Worm (Caenorhabditis elegans): Measurements from ENCODE around the gene C29F7.1.

Gene C29F7.1

ce11 chrX:13442446-13442845, 32.7 kb downstream of the C29F7.1 start (continued):
- TF ChIP-seq mep-1 (tag; optimal IDR thresholded peaks at IDR 0.05) (no peak), D1046.2 (GFP tag; IDR thresholded peaks at IDR 0.05) (0 out of 2 replicates have a peak, but pooled peaks have one; percentile 69), egl-43 (GFP tag; IDR thresholded peaks at IDR 0.05) (peak; percentile 83), F26F4.8 (GFP tag; conservative IDR thresholded peaks at IDR 0.05) (peak; percentile 42; the same call in 1 of the 2 replicates), lsy-2 (tag; optimal IDR thresholded peaks at IDR 0.05) (no peak), cey-2 (tag; optimal IDR thresholded peaks at IDR 0.05; ENCODE audit: borderline replicate concordance, insufficient read depth) (no peak), ZK546.5 (tag; optimal IDR thresholded peaks at IDR 0.05) (no peak), mdt-29 (GFP tag; IDR thresholded peaks at IDR 0.05) (no peak), set-16 (GFP tag; IDR thresholded peaks at IDR 0.05) (no peak), mxl-2 (GFP tag; conservative IDR thresholded peaks at IDR 0.05) (0 out of 2 replicates have a peak, but pooled peaks have one; percentile 11), nhr-102 (tag; optimal IDR thresholded peaks at IDR 0.05) (peak; percentile 56), mes-2 (tag; optimal IDR thresholded peaks at IDR 0.05; ENCODE audit: poor library complexity, severe bottlenecking) (peak; percentile 79), snpc-4 (tag; optimal IDR thresholded peaks at IDR 0.05) (no peak), daf-16 (GFP tag; optimal IDR thresholded peaks at IDR 0.05) (peak; percentile 0 to 37), daf-16 (tag; optimal IDR thresholded peaks at IDR 0.05) (peak; percentile 52), lin-29 (GFP tag; IDR thresholded peaks at IDR 0.05) (0 out of 2 replicates have a peak, but pooled peaks have one; percentile 44), aha-1 (tag) (no peak), F44E2.7 (GFP tag; IDR thresholded peaks at IDR 0.05) (no peak), pha-4 (GFP tag; IDR thresholded peaks at IDR 0.05) (no peak), pha-4 (tag; optimal IDR thresholded peaks at IDR 0.05) (no peak), ces-1 (GFP tag; optimal IDR thresholded peaks at IDR 0.05) (no peak), daf-12 (tag; optimal IDR thresholded peaks at IDR 0.05) (no peak), zag-1 (tag; optimal IDR thresholded peaks at IDR 0.05) (no peak), fos-1 (tag; optimal IDR thresholded peaks at IDR 0.05) (no peak), lim-7 (GFP tag; IDR thresholded peaks at IDR 0.05) (peak; percentile 63), lin-38 (GFP tag; IDR thresholded peaks at IDR 0.05) (peak; percentile 56; the same call in 1 of the 2 replicates), unc-39 (tag; optimal IDR thresholded peaks at IDR 0.05) (no peak), jun-1 (tag; optimal IDR thresholded peaks at IDR 0.05) (peak; percentile 20)

- TF ChIP-seq ztf-11 (tag; optimal IDR thresholded peaks at IDR 0.05) (no peak), ceh-44 (GFP tag; IDR thresholded peaks at IDR 0.05) (no peak), lin-15B (tag; optimal IDR thresholded peaks at IDR 0.05) (no peak), lin-29 (GFP tag; IDR thresholded peaks at IDR 0.05) (no peak), spr-3 (GFP tag; optimal IDR thresholded peaks at IDR 0.05) (no peak), daf-19 (GFP tag; conservative IDR thresholded peaks at IDR 0.05) (no peak), egl-27 (tag; optimal IDR thresholded peaks at IDR 0.05) (no peak), snpc-1.2 (GFP tag; IDR thresholded peaks at IDR 0.05) (peak; percentile 80), lsy-2 (tag; optimal IDR thresholded peaks at IDR 0.05) (no peak), daf-16 (GFP tag; optimal IDR thresholded peaks at IDR 0.05) (peak in 1 of 2 experiments; percentile 18), daf-16 (tag; optimal IDR thresholded peaks at IDR 0.05) (no peak), daf-12 (tag; optimal IDR thresholded peaks at IDR 0.05) (no peak), daf-8 (GFP tag; IDR thresholded peaks at IDR 0.05) (no peak), egl-43 (GFP tag; IDR thresholded peaks at IDR 0.05) (peak; percentile 72), ctbp-1 (GFP tag; IDR thresholded peaks at IDR 0.05) (no peak), D1046.2 (GFP tag; IDR thresholded peaks at IDR 0.05) (0 out of 2 replicates have a peak, but pooled peaks have one; percentile 21), F26F4.8 (GFP tag; conservative IDR thresholded peaks at IDR 0.05) (no peak), dmd-8 (GFP tag; IDR thresholded peaks at IDR 0.05) (0 out of 2 replicates have a peak, but pooled peaks have one; percentile 15), zag-1 (tag; optimal IDR thresholded peaks at IDR 0.05) (no peak), F44E2.7 (GFP tag; IDR thresholded peaks at IDR 0.05) (no peak), lin-38 (GFP tag; IDR thresholded peaks at IDR 0.05) (peak; percentile 35), hif-1 (tag; optimal IDR thresholded peaks at IDR 0.05) (no peak), vab-7 (GFP tag; IDR thresholded peaks at IDR 0.05) (peak; percentile 48; the same call in 1 of the 2 replicates), lim-7 (GFP tag; IDR thresholded peaks at IDR 0.05) (0 out of 2 replicates have a peak, but pooled peaks have one; percentile 46), pha-4 (GFP tag; IDR thresholded peaks at IDR 0.05) (no peak), pha-4 (tag; optimal IDR thresholded peaks at IDR 0.05) (no peak), jun-1 (tag; optimal IDR thresholded peaks at IDR 0.05) (no peak)
Observed at ce11 chrX:13443283-13443682, 33.5 kb downstream of the C29F7.1 start.
